Worm (Caenorhabditis elegans): ENCODE results near the gene nspb-3.

- TF ChIP-seq pes-1 (GFP tag; IDR thresholded peaks at IDR 0.05) (no peak), ceh-13 (GFP tag; optimal IDR thresholded peaks at IDR 0.05) (no peak), ama-1 (optimal IDR thresholded peaks at IDR 0.05) (no peak), B0310.2 (tag; optimal IDR thresholded peaks at IDR 0.05) (no peak), tbx-37 (GFP tag; conservative IDR thresholded peaks at IDR 0.05) (no peak), hmg-4 (GFP tag; optimal IDR thresholded peaks at IDR 0.05) (no peak), flt-1 (GFP tag; IDR thresholded peaks at IDR 0.05) (no peak), tbx-11 (GFP tag; IDR thresholded peaks at IDR 0.05) (no peak), aly-1 (tag; optimal IDR thresholded peaks at IDR 0.05) (no peak), hnd-1 (tag; optimal IDR thresholded peaks at IDR 0.05) (no peak)
Measured at ce11 chrIV:6585397-6585921, 9.3 kb downstream of the nspb-3 start, which contains the start of the genes F38A5.2 and dnj-11.
